Worm (Caenorhabditis elegans) whole organism, early embryonic: ENCODE data around the gene unc-44.
"Not testable (repeated sequence)": the region's sequence is repeated elsewhere in the genome, so short reads cannot be mapped to it uniquely, and the experiment has no call there.

Experiments
- B0310.2 ChIP-seq: sonication (generic microtip); optimal IDR thresholded peaks from 2 replicates; lab custom pipeline; 2016; ENCODE audit warnings: mild to moderate bottlenecking, missing genetic modification characterization, missing compliant biosample characterization
- F13C5.2 ChIP-seq: sonication (generic microtip); optimal IDR thresholded peaks from 2 replicates; lab custom pipeline; 2017; ENCODE audit warnings: mild to moderate bottlenecking, missing genetic modification characterization, inconsistent platforms, missing compliant biosample characterization
- aly-1 ChIP-seq: sonication (generic microtip); optimal IDR thresholded peaks from 2 replicates; lab custom pipeline; 2016; ENCODE audit warnings: missing genetic modification characterization, missing compliant biosample characterization
- ama-1 ChIP-seq: fragments of 150-350 bp; optimal IDR thresholded peaks from 2 replicates; lab custom pipeline; 2014
- ceh-13 ChIP-seq: fragments of 200-800 bp; sonication (Bioruptor generic); optimal IDR thresholded peaks from 2 replicates; lab custom pipeline; 2018; ENCODE audit warnings: mild to moderate bottlenecking, missing genetic modification characterization, missing compliant biosample characterization
- ceh-36 ChIP-seq: sonication (generic microtip); optimal IDR thresholded peaks from 2 replicates; lab custom pipeline; 2016; ENCODE audit warnings: missing genetic modification characterization, inconsistent platforms, missing compliant biosample characterization
- ets-7 ChIP-seq: sonication (generic microtip); optimal IDR thresholded peaks from 2 replicates; lab custom pipeline; 2016; ENCODE audit warnings: missing genotype, missing genetic modification characterization, missing compliant biosample characterization
- flt-1 ChIP-seq: fragments of 200-800 bp; sonication (Bioruptor generic); IDR thresholded peaks from 2 replicates; pipeline ENCODE4 v1.3.6; 2022; ENCODE audit warnings: missing genetic modification characterization, missing compliant biosample characterization
- hmbx-1 ChIP-seq: sonication (generic microtip); optimal IDR thresholded peaks from 2 replicates; lab custom pipeline; 2016; ENCODE audit warnings: mild to moderate bottlenecking, missing genetic modification characterization, missing compliant biosample characterization
- hmg-4 ChIP-seq: fragments of 200-800 bp; sonication (Bioruptor generic); optimal IDR thresholded peaks from 2 replicates; lab custom pipeline; 2018; ENCODE audit warnings: mild to moderate bottlenecking, missing genetic modification characterization, missing compliant biosample characterization
- hnd-1 ChIP-seq: sonication (generic microtip); optimal IDR thresholded peaks from 2 replicates; lab custom pipeline; 2016; ENCODE audit warnings: missing genetic modification characterization, missing compliant biosample characterization
- pes-1 ChIP-seq: fragments of 200-800 bp; sonication (Bioruptor generic); IDR thresholded peaks from 2 replicates; pipeline ENCODE4 v1.3.6; 2022; ENCODE audit warnings: missing genetic modification reagents, missing genetic modification characterization, missing compliant biosample characterization
- scrt-1 ChIP-seq: fragments of 200-800 bp; sonication (Bioruptor generic); IDR thresholded peaks from 2 replicates; pipeline ENCODE4 v1.3.6; 2022; ENCODE audit warnings: missing genetic modification characterization, missing compliant biosample characterization
- sea-1 ChIP-seq: fragments of 200-800 bp; sonication (Bioruptor generic); conservative IDR thresholded peaks from 2 replicates; pipeline ENCODE4 v1.3.6; 2022; ENCODE audit warnings: missing genetic modification characterization, missing compliant biosample characterization
- tbx-11 ChIP-seq: fragments of 200-800 bp; sonication (Bioruptor generic); IDR thresholded peaks from 2 replicates; pipeline ENCODE4 v1.3.6; 2022; ENCODE audit warnings: missing genetic modification characterization, missing compliant biosample characterization
- tbx-37 ChIP-seq: fragments of 200-800 bp; sonication (Bioruptor generic); conservative IDR thresholded peaks from 2 replicates; pipeline ENCODE4 v1.3.6; 2022; ENCODE audit warnings: missing genetic modification reagents, missing genetic modification characterization, missing compliant biosample characterization
- tra-4 ChIP-seq: sonication (generic microtip); optimal IDR thresholded peaks from 2 replicates; lab custom pipeline; 2017; ENCODE audit warnings: missing genetic modification characterization, missing compliant biosample characterization

unc-44 gene

ce11 chrIV:6032413-6032812 is 57.1 kb downstream of the unc-44 start:
- TF ChIP-seq scrt-1 (GFP tag; lab: Robert Waterston, UW) (no peak), hmbx-1 (tag; lab: Kevin White, UChicago) (no peak), ets-7 (tag; lab: Kevin White, UChicago) (no peak), ceh-13 (no peak), ama-1 (lab: Kevin White, UChicago) (no peak), hnd-1 (tag; lab: Kevin White, UChicago) (no peak), tbx-11 (GFP tag; lab: Robert Waterston, UW) (no peak)

DNA sequence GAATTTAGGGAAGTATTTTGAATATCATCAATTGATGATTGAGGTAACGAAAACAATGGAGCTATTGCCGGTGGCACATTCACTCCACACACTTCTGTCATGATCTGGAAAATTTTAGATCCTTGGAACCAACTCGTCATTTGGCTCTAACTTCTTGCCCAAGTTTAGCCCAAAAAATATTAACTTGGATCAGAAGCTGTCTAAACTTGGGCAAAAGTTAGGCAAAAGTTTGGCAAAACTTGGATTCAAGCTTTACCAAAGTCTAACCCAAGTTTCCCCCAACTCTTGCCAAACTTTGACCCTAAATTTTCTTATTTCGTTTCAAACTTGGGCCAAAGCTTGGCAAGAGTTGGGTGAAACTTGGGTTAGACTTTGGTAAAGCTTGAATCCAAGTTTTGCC is 58.2 kb downstream of the unc-44 start, which contains the start of gene pqn-22:
pqn-22 (minus strand) TSS at position 101 of the 400 bp plus-strand sequence.
- TF ChIP-seq ama-1 (lab: Kevin White, UChicago); hmbx-1 (tag; lab: Kevin White, UChicago); aly-1 (tag; lab: Kevin White, UChicago): not testable (repeated sequence)

ce11 chrIV:6035113-6035512 is 59.8 kb downstream of the unc-44 start:
- TF ChIP-seq sea-1 (GFP tag; lab: Robert Waterston, UW) (no peak), pes-1 (no peak), F13C5.2 (tag; lab: Kevin White, UChicago) (no peak), ceh-13 (no peak), flt-1 (GFP tag; lab: Robert Waterston, UW) (no peak), tra-4 (tag; lab: Kevin White, UChicago) (no peak), scrt-1 (GFP tag; lab: Robert Waterston, UW) (no peak), hmbx-1 (tag; lab: Kevin White, UChicago) (no peak), hmg-4 (GFP tag; lab: Kevin White, UChicago) (no peak), ets-7 (tag; lab: Kevin White, UChicago) (no peak), aly-1 (tag; lab: Kevin White, UChicago) (no peak)

DNA sequence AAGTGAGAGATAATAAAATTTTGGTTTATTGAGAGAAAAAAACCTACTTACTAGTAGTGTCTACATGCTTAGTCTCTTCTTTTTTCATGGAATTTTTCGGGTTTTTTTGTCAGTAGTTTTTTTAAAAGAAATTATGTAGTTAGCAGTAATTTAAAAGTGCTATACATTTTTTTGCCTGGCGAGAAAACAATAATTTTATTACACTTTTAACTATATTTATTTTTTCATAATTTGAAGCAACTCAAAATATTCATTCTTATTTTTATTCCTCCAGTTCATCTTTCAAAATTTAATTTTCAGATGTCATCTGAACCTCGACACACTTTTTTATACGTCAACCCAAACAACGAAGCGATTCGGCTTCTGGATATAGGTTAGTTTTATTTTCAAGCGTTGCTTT is 65.3 kb downstream of the unc-44 start, which contains the start of gene kcc-2:
kcc-2 (plus strand) TSS at position 301 of the 400 bp plus-strand sequence.
- TF ChIP-seq hmbx-1 (tag; lab: Kevin White, UChicago) (no peak), tbx-37 (GFP tag; lab: Robert Waterston, UW) (no peak), ceh-13 (no peak), sea-1 (GFP tag; lab: Robert Waterston, UW) (no peak)

- no peak for TF ChIP-seq sea-1 (GFP tag; lab: Robert Waterston, UW)
- TF ChIP-seq aly-1 (tag; lab: Kevin White, UChicago): no peak
- TF ChIP-seq B0310.2 (tag; lab: Kevin White, UChicago): no peak
- no peak for TF ChIP-seq hmg-4 (GFP tag; lab: Kevin White, UChicago)
- TF ChIP-seq scrt-1 (GFP tag; lab: Robert Waterston, UW): no peak
- no peak for TF ChIP-seq tra-4 (tag; lab: Kevin White, UChicago)
- no peak for TF ChIP-seq ama-1 (lab: Kevin White, UChicago)
- no peak for TF ChIP-seq tbx-11 (GFP tag; lab: Robert Waterston, UW)
- TF ChIP-seq pes-1: no peak
- TF ChIP-seq tbx-37 (GFP tag; lab: Robert Waterston, UW): no peak
- TF ChIP-seq ets-7 (tag; lab: Kevin White, UChicago): no peak
- TF ChIP-seq ceh-36 (tag; lab: Kevin White, UChicago): no peak
- TF ChIP-seq ceh-13: no peak
- no peak for TF ChIP-seq hmbx-1 (tag; lab: Kevin White, UChicago)
- no peak for TF ChIP-seq flt-1 (GFP tag; lab: Robert Waterston, UW)
- no peak for TF ChIP-seq F13C5.2 (tag; lab: Kevin White, UChicago)
- no peak for TF ChIP-seq hnd-1 (tag; lab: Kevin White, UChicago)
Measured at ce11 chrIV:6047164-6047727, 71.9 kb downstream of the unc-44 start.

DNA sequence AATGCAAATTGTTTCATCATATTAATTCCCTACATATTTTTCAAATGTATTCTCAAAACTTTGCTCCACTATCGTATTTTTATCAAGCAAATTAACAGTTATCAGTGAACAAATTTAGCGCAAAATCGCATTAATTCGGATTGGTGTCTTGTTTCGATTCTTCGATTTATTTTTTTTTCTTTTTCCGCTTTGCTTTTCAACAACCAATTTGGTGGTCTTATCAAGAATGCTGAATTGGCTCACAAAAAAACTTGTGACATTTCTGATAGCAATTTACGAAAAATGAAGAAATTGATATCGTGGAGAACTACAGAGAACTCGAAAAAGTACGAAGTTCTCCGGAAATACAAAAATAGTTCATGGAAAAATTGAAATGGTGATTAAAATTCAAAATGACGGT is 73.1 kb downstream of the unc-44 start:
- TF ChIP-seq scrt-1 (GFP tag; lab: Robert Waterston, UW) (no peak), ceh-13 (no peak), ceh-36 (tag; lab: Kevin White, UChicago) (no peak), B0310.2 (tag; lab: Kevin White, UChicago) (no peak), aly-1 (tag; lab: Kevin White, UChicago) (no peak), flt-1 (GFP tag; lab: Robert Waterston, UW) (no peak), tra-4 (tag; lab: Kevin White, UChicago) (no peak), hmg-4 (GFP tag; lab: Kevin White, UChicago) (no peak), ets-7 (tag; lab: Kevin White, UChicago) (no peak), ama-1 (lab: Kevin White, UChicago) (no peak), sea-1 (GFP tag; lab: Robert Waterston, UW) (no peak), tbx-11 (GFP tag; lab: Robert Waterston, UW) (no peak), hmbx-1 (tag; lab: Kevin White, UChicago) (no peak), tbx-37 (GFP tag; lab: Robert Waterston, UW) (no peak)

DNA sequence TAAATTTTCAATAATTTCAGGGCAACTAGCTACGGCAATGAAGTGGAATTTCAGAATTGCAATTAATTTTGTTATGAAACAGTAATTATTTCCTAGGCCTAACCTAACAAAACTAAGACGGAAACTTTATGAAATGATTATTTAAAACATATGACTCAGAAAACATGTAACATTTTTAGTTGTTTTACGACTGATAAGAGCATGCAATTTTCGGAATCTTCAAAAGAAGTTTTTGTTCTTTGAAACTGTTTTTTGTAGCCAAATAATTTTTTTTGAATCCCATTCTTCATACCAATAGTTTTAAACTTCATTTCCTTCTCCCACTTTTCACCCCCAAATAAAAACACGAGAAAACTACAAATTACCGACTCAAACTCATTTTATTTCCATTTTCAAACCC is 73.7 kb downstream of the unc-44 start:
- TF ChIP-seq tra-4 (tag; lab: Kevin White, UChicago) (no peak), scrt-1 (GFP tag; lab: Robert Waterston, UW) (no peak), ets-7 (tag; lab: Kevin White, UChicago) (no peak)

DNA sequence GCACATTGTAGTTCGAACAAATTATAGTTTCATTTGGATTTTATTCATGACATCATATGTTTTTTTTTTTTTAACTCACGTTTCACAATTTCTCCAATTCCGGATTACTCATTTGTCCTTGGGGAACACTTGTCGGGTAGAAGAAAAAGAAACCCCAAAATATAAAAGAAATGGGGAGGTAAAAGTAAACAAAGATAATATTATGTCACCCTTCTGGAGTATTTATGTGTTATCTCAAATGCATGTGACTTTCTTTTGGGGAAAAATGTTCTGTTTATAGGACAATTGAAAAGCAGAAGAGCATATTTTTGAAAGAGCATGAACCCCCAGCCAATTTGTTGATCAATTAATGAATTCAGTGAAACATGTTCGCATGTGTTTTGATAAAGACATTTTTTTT is 76.5 kb downstream of the unc-44 start:
- no peak for TF ChIP-seq tbx-11 (GFP tag; lab: Robert Waterston, UW)
- TF ChIP-seq B0310.2 (tag; lab: Kevin White, UChicago): no peak
- TF ChIP-seq hnd-1 (tag; lab: Kevin White, UChicago): no peak
- no peak for TF ChIP-seq ets-7 (tag; lab: Kevin White, UChicago)
- TF ChIP-seq pes-1: no peak
- no peak for TF ChIP-seq ceh-13
- no peak for TF ChIP-seq tra-4 (tag; lab: Kevin White, UChicago)
- TF ChIP-seq F13C5.2 (tag; lab: Kevin White, UChicago): no peak
- no peak for TF ChIP-seq aly-1 (tag; lab: Kevin White, UChicago)
- TF ChIP-seq flt-1 (GFP tag; lab: Robert Waterston, UW): no peak
- no peak for TF ChIP-seq sea-1 (GFP tag; lab: Robert Waterston, UW)
- no peak for TF ChIP-seq scrt-1 (GFP tag; lab: Robert Waterston, UW)
- TF ChIP-seq ceh-36 (tag; lab: Kevin White, UChicago): no peak
- TF ChIP-seq hmbx-1 (tag; lab: Kevin White, UChicago): no peak
- no peak for TF ChIP-seq ama-1 (lab: Kevin White, UChicago)
- TF ChIP-seq hmg-4 (GFP tag; lab: Kevin White, UChicago): no peak
- TF ChIP-seq tbx-37 (GFP tag; lab: Robert Waterston, UW): no peak
